3 fruit fly cellular contexts compared by ENCODE assay signal in the genomic region with DNA sequence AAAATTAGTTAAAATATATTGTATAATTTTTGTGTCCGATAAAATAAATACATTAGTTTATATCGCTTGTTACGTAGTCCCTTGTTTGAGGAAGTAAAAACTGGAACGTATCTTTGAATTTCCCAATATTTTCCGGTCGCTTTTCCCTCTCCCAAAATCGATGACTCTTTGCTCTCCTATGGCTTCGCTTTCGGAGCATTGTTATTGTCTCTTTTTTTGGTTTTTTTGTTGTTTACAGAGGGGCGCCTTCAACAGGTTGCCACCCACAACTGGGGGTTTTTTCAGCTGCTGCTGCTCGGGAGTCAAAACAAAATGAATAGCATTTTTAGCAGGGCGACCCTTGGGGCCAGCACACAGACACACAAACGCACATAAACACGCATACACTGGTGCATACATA.
A peak's percentile ranks its signal among the peaks of the same experiment; 100 is the strongest.
TF ChIP-seq lines count a peak whose summit lies in the region.

No protein-coding gene starts in this region.

- no peak for TF ChIP-seq CTCF in whole organism, embryonic (GFP tag; optimal IDR thresholded peaks at IDR 0.05; lab: Kevin White, UChicago)

TF ChIP-seq in whole organism, embryonic, 481 proteins besides CTCF, POLR2A, EP300 and RAD21:
- TF ChIP-seq CG9797 (GFP tag; optimal IDR thresholded peaks at IDR 0.05; lab: Kevin White, UChicago) (no peak), sr (GFP tag; IDR thresholded peaks at IDR 0.05; lab: Robert Waterston, UW) (no peak), chinmo (GFP tag; IDR thresholded peaks at IDR 0.05; lab: Robert Waterston, UW; ENCODE audit: partially characterized antibody) (0 out of 4 replicates have a peak, but pooled peaks have one; percentile 15), CG8089 (GFP tag; optimal IDR thresholded peaks at IDR 0.05; lab: Kevin White, UChicago) (no peak), sqz (GFP tag; optimal IDR thresholded peaks at IDR 0.05; lab: Kevin White, UChicago) (peak; percentile 3), onecut (GFP tag; IDR thresholded peaks at IDR 0.05; lab: Robert Waterston, UW) (peak; percentile 61), C15 (GFP tag; IDR thresholded peaks at IDR 0.05; lab: Robert Waterston, UW) (no peak), CG12104 (GFP tag; optimal IDR thresholded peaks at IDR 0.05; lab: Kevin White, UChicago) (no peak), scrt (GFP tag; optimal IDR thresholded peaks at IDR 0.05; lab: Kevin White, UChicago) (peak; percentile 98), sens (GFP tag; lab: Kevin White, UChicago) (peak; percentile 8), wdn (GFP tag; IDR thresholded peaks at IDR 0.05; lab: Robert Waterston, UW) (no peak), Trl (optimal IDR thresholded peaks at IDR 0.05; lab: Kevin White, UChicago) (peak; percentile 42 to 60), Trl (GFP tag; optimal IDR thresholded peaks at IDR 0.05; lab: Kevin White, UChicago) (no peak), kah (GFP tag; optimal IDR thresholded peaks at IDR 0.05; lab: Kevin White, UChicago) (peak; percentile 96)

TF ChIP-seq in whole organism, prepupa, 60 proteins besides CTCF, POLR2A, EP300 and RAD21:
- TF ChIP-seq eg (GFP tag; IDR thresholded peaks at IDR 0.05; lab: Robert Waterston, UW) (peak; percentile 43; the same call in 1 of the 3 replicates), CG6276 (GFP tag; optimal IDR thresholded peaks at IDR 0.05; lab: Kevin White, UChicago) (peak; percentile 8), cyc (GFP tag; optimal IDR thresholded peaks at IDR 0.05; lab: Kevin White, UChicago) (no peak), fd59A (GFP tag; optimal IDR thresholded peaks at IDR 0.05; lab: Kevin White, UChicago) (no peak)
TF ChIP-seq in whole organism, prepupa: peak in this region for 2.

TF ChIP-seq in whole organism, pupa, 21 proteins besides CTCF, POLR2A, EP300 and RAD21:
- TF ChIP-seq rn (GFP tag; IDR thresholded peaks at IDR 0.05; lab: Robert Waterston, UW) (no peak), CG10348 (GFP tag; IDR thresholded peaks at IDR 0.05; lab: Robert Waterston, UW) (no peak), CG12605 (GFP tag; IDR thresholded peaks at IDR 0.05; lab: Robert Waterston, UW) (peak; percentile 94), CG32121 (GFP tag; IDR thresholded peaks at IDR 0.05; lab: Robert Waterston, UW) (no peak), EcR (GFP tag; optimal IDR thresholded peaks at IDR 0.05; lab: Kevin White, UChicago) (no peak), Pif1B (GFP tag; optimal IDR thresholded peaks at IDR 0.05; lab: Kevin White, UChicago) (no peak), CG13204 (GFP tag; optimal IDR thresholded peaks at IDR 0.05; lab: Kevin White, UChicago) (no peak), Pif1A (GFP tag; optimal IDR thresholded peaks at IDR 0.05; lab: Kevin White, UChicago) (no peak), Ets98B (GFP tag; IDR thresholded peaks at IDR 0.05; lab: Robert Waterston, UW) (peak; percentile 27; the same call in 1 of the 2 replicates), fd96Ca (GFP tag; IDR thresholded peaks at IDR 0.05; lab: Robert Waterston, UW) (0 out of 3 replicates have a peak, but pooled peaks have one; percentile 21), CG14655 (GFP tag; optimal IDR thresholded peaks at IDR 0.05; lab: Kevin White, UChicago) (peak; percentile 2), CG8159 (tag; optimal IDR thresholded peaks at IDR 0.05; lab: Kevin White, UChicago) (no peak), CG4496 (GFP tag; IDR thresholded peaks at IDR 0.05; lab: Robert Waterston, UW) (peak; percentile 64; the same call in 2 of the 3 replicates)
TF ChIP-seq in whole organism, pupa: peak in this region for 5.
